Worm (Caenorhabditis elegans): Measurements from ENCODE around the gene lgc-38.

lgc-38 gene

DNA sequence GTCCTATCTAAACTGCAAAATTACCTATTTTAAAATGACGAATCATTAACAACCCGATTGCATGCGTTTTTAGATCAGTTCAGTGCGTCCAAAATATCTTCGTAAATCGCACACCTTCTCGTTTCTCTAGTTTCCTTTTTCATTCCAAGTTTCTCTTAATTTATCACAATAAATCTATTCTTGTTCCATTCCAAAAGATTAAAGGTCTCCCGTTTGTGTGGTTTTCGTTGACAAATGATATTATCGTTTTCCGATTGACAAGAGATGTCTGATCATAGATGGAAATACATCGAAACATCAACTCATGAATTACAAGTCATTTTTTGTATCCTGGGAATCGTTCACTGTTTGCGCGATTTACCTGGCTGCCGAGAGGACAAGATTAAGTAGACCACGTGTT is 15.8 kb upstream of the lgc-38 start:
- TF ChIP-seq nhr-23 (tag; optimal IDR thresholded peaks at IDR 0.05), result peak; percentile 26
- no peak for TF ChIP-seq zag-1 (tag; optimal IDR thresholded peaks at IDR 0.05)

DNA sequence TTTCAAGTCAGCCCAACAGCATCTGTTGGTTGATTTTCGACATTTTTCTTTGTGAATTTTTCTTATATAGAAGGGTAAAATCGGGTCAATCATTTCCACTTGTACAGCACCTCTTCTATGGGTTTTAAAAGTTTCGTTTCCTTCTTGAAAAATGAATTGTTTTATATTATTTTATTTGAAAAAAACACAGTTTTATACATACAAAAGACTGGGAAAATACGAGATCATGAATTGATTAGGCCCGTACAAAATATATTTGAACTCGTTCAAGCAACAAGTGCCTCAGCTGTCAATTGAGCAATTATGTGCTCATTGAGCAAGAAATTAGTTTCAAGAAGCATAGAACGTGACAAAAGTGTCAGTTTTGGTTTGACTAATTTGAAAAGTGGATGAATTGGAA is 6.8 kb upstream of the lgc-38 start:
- no peak for TF ChIP-seq nhr-12 (tag; optimal IDR thresholded peaks at IDR 0.05)
- TF ChIP-seq tbx-2 (tag; optimal IDR thresholded peaks at IDR 0.05), result no peak
- TF ChIP-seq ZK546.5 (tag; optimal IDR thresholded peaks at IDR 0.05), result no peak
- no peak for TF ChIP-seq eor-1 (tag; optimal IDR thresholded peaks at IDR 0.05)
- no peak for TF ChIP-seq pha-4 (tag; optimal IDR thresholded peaks at IDR 0.05)
- no peak for TF ChIP-seq nhr-76 (tag; optimal IDR thresholded peaks at IDR 0.05)
- no peak for TF ChIP-seq mml-1 (tag; optimal IDR thresholded peaks at IDR 0.05)
- TF ChIP-seq ceh-16 (tag; optimal IDR thresholded peaks at IDR 0.05), result no peak
- no peak for TF ChIP-seq nhr-23 (tag; optimal IDR thresholded peaks at IDR 0.05)
- no peak for TF ChIP-seq mdl-1 (tag; optimal IDR thresholded peaks at IDR 0.05)
- no peak for TF ChIP-seq aly-2 (tag; optimal IDR thresholded peaks at IDR 0.05)
- no peak for TF ChIP-seq egl-5 (tag; optimal IDR thresholded peaks at IDR 0.05)
- no peak for TF ChIP-seq zag-1 (tag; optimal IDR thresholded peaks at IDR 0.05)
- no peak for TF ChIP-seq ztf-4 (tag; optimal IDR thresholded peaks at IDR 0.05)
- no peak for TF ChIP-seq nhr-77 (tag; optimal IDR thresholded peaks at IDR 0.05)
- no peak for TF ChIP-seq ztf-11 (tag; optimal IDR thresholded peaks at IDR 0.05)
- no peak for TF ChIP-seq unc-39 (tag; optimal IDR thresholded peaks at IDR 0.05)

DNA sequence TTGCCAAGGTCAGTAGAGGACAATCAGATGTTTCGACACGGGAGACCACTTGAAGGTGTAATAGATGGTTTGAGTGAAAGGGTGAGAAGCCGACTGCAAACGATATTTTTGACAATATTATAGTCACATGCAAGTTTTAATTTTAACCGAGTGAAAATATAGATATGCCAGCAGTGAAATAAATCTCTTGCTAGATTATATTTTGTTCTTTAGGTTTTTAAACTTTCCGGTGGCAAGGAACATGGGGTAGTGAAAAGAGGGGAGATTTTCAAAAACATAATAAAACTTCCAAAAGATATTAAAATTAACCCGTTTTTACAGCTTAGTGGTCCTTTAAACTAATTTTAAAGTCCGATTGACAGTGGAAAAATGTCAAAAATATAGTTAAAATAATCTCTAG is 3.6 kb upstream of the lgc-38 start, which contains the start of gene C06E8.5:
TSS of gene C06E8.5 (minus strand) at position 101 of the 400 bp plus-strand sequence.
- TF ChIP-seq eor-1 (tag; optimal IDR thresholded peaks at IDR 0.05) (no peak), nhr-25 (tag; optimal IDR thresholded peaks at IDR 0.05) (peak; percentile 16)

DNA sequence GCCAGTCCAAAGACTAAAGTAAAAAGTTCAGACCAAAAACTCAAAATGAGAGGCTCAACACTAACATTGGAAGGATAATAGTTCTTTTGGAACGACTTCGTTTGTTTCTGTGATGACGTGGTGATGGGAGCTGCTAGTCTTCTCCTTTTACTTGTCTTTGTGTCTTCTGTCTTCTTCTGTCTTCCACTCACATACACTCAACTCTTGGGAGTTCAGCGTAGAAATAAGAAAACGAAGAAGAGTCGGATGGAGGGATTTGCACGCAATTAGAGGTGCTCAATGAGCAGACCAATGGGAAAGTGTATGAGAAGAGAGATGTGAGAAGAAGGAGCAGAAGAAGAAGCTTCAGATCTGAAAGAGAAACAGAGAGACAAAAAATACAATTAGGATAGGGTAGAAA is 3.1 kb downstream of the lgc-38 start:
- TF ChIP-seq nhr-25 (tag; optimal IDR thresholded peaks at IDR 0.05) (no peak), nhr-237 (tag; optimal IDR thresholded peaks at IDR 0.05) (no peak), fkh-2 (tag; optimal IDR thresholded peaks at IDR 0.05) (no peak), unc-39 (tag; optimal IDR thresholded peaks at IDR 0.05) (no peak), pqm-1 (tag; optimal IDR thresholded peaks at IDR 0.05) (no peak), nhr-28 (tag; optimal IDR thresholded peaks at IDR 0.05) (no peak), jun-1 (tag; optimal IDR thresholded peaks at IDR 0.05) (no peak), nhr-76 (tag; optimal IDR thresholded peaks at IDR 0.05) (no peak), R02D3.7 (tag; optimal IDR thresholded peaks at IDR 0.05) (no peak), tbx-2 (tag; optimal IDR thresholded peaks at IDR 0.05) (no peak)

DNA sequence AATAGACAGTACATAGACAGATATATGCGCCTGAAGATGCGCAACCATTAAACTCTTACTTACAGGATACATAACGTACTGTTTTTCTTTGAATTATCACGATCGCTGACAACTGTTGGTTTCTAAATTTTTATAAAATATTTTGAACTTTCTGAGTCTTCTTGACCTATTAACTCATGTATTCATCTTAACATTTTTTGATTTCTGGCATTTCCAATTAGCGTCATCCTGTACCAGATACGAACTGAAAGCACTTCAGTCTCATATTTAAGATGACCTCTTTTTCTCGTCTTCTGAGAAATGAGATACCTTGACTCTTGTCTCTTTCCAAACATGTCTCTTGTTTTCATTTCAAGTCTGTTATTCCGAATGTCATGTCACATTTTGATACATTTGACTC is 4.8 kb downstream of the lgc-38 start:
- TF ChIP-seq fkh-10 (GFP tag; optimal IDR thresholded peaks at IDR 0.05), result no peak
- TF ChIP-seq nhr-23 (tag; optimal IDR thresholded peaks at IDR 0.05), result no peak
- TF ChIP-seq lin-15B (tag; optimal IDR thresholded peaks at IDR 0.05), result no peak
- TF ChIP-seq lsy-12 (tag; optimal IDR thresholded peaks at IDR 0.05), result no peak
- TF ChIP-seq hmg-11 (tag; optimal IDR thresholded peaks at IDR 0.05), result no peak
- no peak for TF ChIP-seq egl-5 (tag; optimal IDR thresholded peaks at IDR 0.05)
- no peak for TF ChIP-seq ama-1 (optimal IDR thresholded peaks at IDR 0.05)
- TF ChIP-seq snpc-4 (tag; optimal IDR thresholded peaks at IDR 0.05), result no peak

DNA sequence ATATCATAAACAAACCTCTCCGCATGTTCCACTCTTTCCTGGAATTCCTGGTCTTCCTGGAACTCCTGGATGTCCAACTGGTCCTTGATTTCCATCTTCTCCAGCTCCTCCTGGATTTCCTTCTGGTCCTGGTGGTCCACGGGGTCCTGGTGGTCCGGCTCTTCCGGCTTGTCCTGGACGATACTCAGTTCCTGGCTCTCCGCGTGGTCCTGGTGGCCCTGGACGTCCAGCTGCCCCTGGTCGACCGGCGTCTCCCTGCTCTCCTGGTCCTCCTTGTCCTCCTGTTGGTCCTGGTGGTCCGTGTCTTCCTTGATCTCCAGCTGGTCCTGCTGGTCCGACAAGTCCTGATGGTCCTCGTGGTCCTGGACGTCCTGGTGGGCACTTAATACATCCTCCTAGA is 10.8 kb downstream of the lgc-38 start:
- no peak for TF ChIP-seq mml-1 (tag; optimal IDR thresholded peaks at IDR 0.05)
- no peak for TF ChIP-seq ceh-28 (tag; optimal IDR thresholded peaks at IDR 0.05)
- no peak for TF ChIP-seq hmg-11 (tag; optimal IDR thresholded peaks at IDR 0.05)
- TF ChIP-seq lsy-12 (tag; optimal IDR thresholded peaks at IDR 0.05), result no peak
- TF ChIP-seq nhr-25 (tag; optimal IDR thresholded peaks at IDR 0.05), result no peak
- TF ChIP-seq nfya-1 (tag; optimal IDR thresholded peaks at IDR 0.05; ENCODE audit: insufficient read depth), result no peak
- TF ChIP-seq nhr-67 (tag; optimal IDR thresholded peaks at IDR 0.05), result no peak
- no peak for TF ChIP-seq pqm-1 (tag; optimal IDR thresholded peaks at IDR 0.05)
- no peak for TF ChIP-seq egl-27 (tag; optimal IDR thresholded peaks at IDR 0.05)
- no peak for TF ChIP-seq ceh-82 (tag; optimal IDR thresholded peaks at IDR 0.05)
- no peak for TF ChIP-seq skn-1 (tag; optimal IDR thresholded peaks at IDR 0.05)
- no peak for TF ChIP-seq unc-39 (tag; optimal IDR thresholded peaks at IDR 0.05)
- no peak for TF ChIP-seq nhr-237 (tag; optimal IDR thresholded peaks at IDR 0.05)
- TF ChIP-seq ceh-16 (tag; optimal IDR thresholded peaks at IDR 0.05), result no peak
- TF ChIP-seq ztf-4 (tag; optimal IDR thresholded peaks at IDR 0.05), result no peak
- no peak for TF ChIP-seq elt-1 (tag; optimal IDR thresholded peaks at IDR 0.05)
- no peak for TF ChIP-seq daf-12 (tag; optimal IDR thresholded peaks at IDR 0.05)
- TF ChIP-seq nhr-11 (tag; optimal IDR thresholded peaks at IDR 0.05), result no peak
- no peak for TF ChIP-seq R02D3.7 (tag; optimal IDR thresholded peaks at IDR 0.05)

Data from whole organism, L3 larva.